Fruit fly (Drosophila melanogaster): ENCODE data around the gene Pfrx.

Pfrx gene

dm6 chrX:19494830-19495610, at the start of gene Pfrx, which contains the start of the genes ksh and CG14200 (continued):
- TF ChIP-seq CkIIα-i1 (GFP tag; IDR thresholded peaks at IDR 0.05) (no peak), Ets97D (GFP tag; optimal IDR thresholded peaks at IDR 0.05) (peak; percentile 39), CG10321 (GFP tag; IDR thresholded peaks at IDR 0.05) (no peak), grau (tag; optimal IDR thresholded peaks at IDR 0.05) (no peak), Usf (GFP tag; optimal IDR thresholded peaks at IDR 0.05) (no peak), CG10431 (GFP tag; optimal IDR thresholded peaks at IDR 0.05) (no peak), Lhr (GFP tag; optimal IDR thresholded peaks at IDR 0.05) (peak; percentile 12), Opbp (GFP tag; IDR thresholded peaks at IDR 0.05; ENCODE audit: partially characterized antibody) (peak; percentile 92), ssp (GFP tag; IDR thresholded peaks at IDR 0.05) (peak; percentile 98), repo (GFP tag; optimal IDR thresholded peaks at IDR 0.05) (peak; percentile 15), CG34224 (GFP tag; IDR thresholded peaks at IDR 0.05; ENCODE audit: partially characterized antibody) (peak; percentile 78), rib (GFP tag; IDR thresholded peaks at IDR 0.05) (no peak), ERR (GFP tag; optimal IDR thresholded peaks at IDR 0.05) (no peak), ATbp (GFP tag; optimal IDR thresholded peaks at IDR 0.05) (no peak), CG2129 (GFP tag; IDR thresholded peaks at IDR 0.05; ENCODE audit: partially characterized antibody) (peak; percentile 59), gsb-n (tag; optimal IDR thresholded peaks at IDR 0.05) (peak; percentile 39), CG7271 (tag; optimal IDR thresholded peaks at IDR 0.05) (no peak), so (GFP tag; IDR thresholded peaks at IDR 0.05) (no peak), CG2712 (tag; optimal IDR thresholded peaks at IDR 0.05) (peak; percentile 18), Elba2 (GFP tag; optimal IDR thresholded peaks at IDR 0.05) (no peak), bcd (GFP tag; optimal IDR thresholded peaks at IDR 0.05) (peak; percentile 5), insv (GFP tag; optimal IDR thresholded peaks at IDR 0.05) (peak in 1 of 2 experiments; percentile 14), vvl (GFP tag; IDR thresholded peaks at IDR 0.05) (no peak; the same call in 1 of the 2 replicates), CG3838 (GFP tag; optimal IDR thresholded peaks at IDR 0.05) (no peak), ac (GFP tag; optimal IDR thresholded peaks at IDR 0.05) (no peak), inv (GFP tag; IDR thresholded peaks at IDR 0.05; ENCODE audit: partially characterized antibody) (peak; percentile 90), CG14860 (GFP tag; IDR thresholded peaks at IDR 0.05; ENCODE audit: partially characterized antibody) (peak; percentile 85), zfh2 (GFP tag; optimal IDR thresholded peaks at IDR 0.05) (peak; percentile 50), CG18764 (GFP tag; optimal IDR thresholded peaks at IDR 0.05) (no peak), vnd (GFP tag; IDR thresholded peaks at IDR 0.05; ENCODE audit: partially characterized antibody) (peak; percentile 88), CG12104 (GFP tag; optimal IDR thresholded peaks at IDR 0.05) (no peak), pho (GFP tag; optimal IDR thresholded peaks at IDR 0.05) (peak; percentile 8), pum (GFP tag; optimal IDR thresholded peaks at IDR 0.05) (no peak), run (tag; optimal IDR thresholded peaks at IDR 0.05) (no peak), cwo (GFP tag; optimal IDR thresholded peaks at IDR 0.05) (no peak), Gug (GFP tag; IDR thresholded peaks at IDR 0.05) (peak; percentile 12; the same call in 1 of the 4 replicates), sisA (GFP tag; IDR thresholded peaks at IDR 0.05) (peak; percentile 26; the same call in 1 of the 2 replicates), H2.0 (GFP tag; IDR thresholded peaks at IDR 0.05) (no peak), wdn (GFP tag; IDR thresholded peaks at IDR 0.05) (no peak), CG15479 (GFP tag; optimal IDR thresholded peaks at IDR 0.05) (no peak), ken (GFP tag; IDR thresholded peaks at IDR 0.05) (0 out of 3 replicates have a peak, but pooled peaks have one; percentile 14), CG6813 (GFP tag; optimal IDR thresholded peaks at IDR 0.05) (no peak), ro (GFP tag; IDR thresholded peaks at IDR 0.05) (no peak), Aef1 (GFP tag; IDR thresholded peaks at IDR 0.05) (0 out of 3 replicates have a peak, but pooled peaks have one; percentile 23), CG12155 (GFP tag; optimal IDR thresholded peaks at IDR 0.05) (no peak), eyg (GFP tag; optimal IDR thresholded peaks at IDR 0.05) (no peak), CG8290 (GFP tag; optimal IDR thresholded peaks at IDR 0.05) (no peak), CG8290 (tag; optimal IDR thresholded peaks at IDR 0.05) (no peak), mirr (GFP tag; optimal IDR thresholded peaks at IDR 0.05) (no peak), CG17802 (tag; optimal IDR thresholded peaks at IDR 0.05) (peak; percentile 63)
